Fruit fly (Drosophila melanogaster) whole organism, embryonic: ENCODE measurements around the gene stet.

Experiments used
- Awh ChIP-seq: fragments of 200-800 bp; sonication (Bioruptor generic); IDR thresholded peaks from 2 replicates; pipeline ENCODE4, ENCODE4 v1.3.6; 2022; ENCODE audit warnings: missing biosample characterization, missing genetic modification characterization
- CG10209 ChIP-seq: fragments of 200-800 bp; sonication (Bioruptor generic); optimal IDR thresholded peaks from 3 replicates; lab custom pipeline; 2017; ENCODE audit warnings: missing biosample characterization, mild to moderate bottlenecking, missing genetic modification characterization, missing genetic modification reagents
- CG10431 ChIP-seq: fragments of 200-800 bp; sonication (Bioruptor generic); optimal IDR thresholded peaks from 3 replicates; lab custom pipeline; 2018; ENCODE audit warnings: missing biosample characterization, mild to moderate bottlenecking, missing genetic modification characterization
- CG10959 ChIP-seq: fragments of 200-800 bp; sonication (Bioruptor generic); IDR thresholded peaks from 2 replicates; pipeline ENCODE4 v1.3.6; 2022; ENCODE audit warnings: missing biosample characterization, missing genetic modification characterization
- CG10979 ChIP-seq: fragments of 200-800 bp; sonication (Bioruptor generic); optimal IDR thresholded peaks from 2 replicates; lab custom pipeline; 2018; ENCODE audit warnings: missing biosample characterization, mild to moderate bottlenecking, missing genetic modification characterization, moderate library complexity
- CG13894 ChIP-seq: fragments of 200-800 bp; sonication (Bioruptor generic); optimal IDR thresholded peaks from 3 replicates; lab custom pipeline; 2018; ENCODE audit warnings: missing biosample characterization, mild to moderate bottlenecking, missing genetic modification characterization, moderate library complexity
- CG14710 ChIP-seq: fragments of 200-800 bp; sonication (Bioruptor generic); optimal IDR thresholded peaks from 3 replicates; lab custom pipeline; 2019; ENCODE audit warnings: missing biosample characterization, mild to moderate bottlenecking, missing genetic modification characterization, moderate library complexity
- CG15696 ChIP-seq: fragments of 200-800 bp; sonication (Bioruptor generic); optimal IDR thresholded peaks from 2 replicates; lab custom pipeline; 2019; ENCODE audit warnings: missing biosample characterization, mild to moderate bottlenecking, missing genetic modification characterization, moderate library complexity
- CG1603 ChIP-seq: fragments of 200-800 bp; sonication (Bioruptor generic); optimal IDR thresholded peaks from 2 replicates; lab custom pipeline; 2019; ENCODE audit warnings: missing biosample characterization, mild to moderate bottlenecking, missing genetic modification characterization, moderate library complexity
- CG17328 ChIP-seq: fragments of 200-800 bp; sonication (Bioruptor generic); IDR thresholded peaks from 2 replicates; pipeline ENCODE4 v1.3.6; 2022; ENCODE audit warnings: missing biosample characterization, missing genetic modification characterization
- CG1792 ChIP-seq: fragments of 200-800 bp; sonication (Bioruptor generic); optimal IDR thresholded peaks from 2 replicates; lab custom pipeline; 2016; ENCODE audit warnings: missing biosample characterization, missing genetic modification characterization
- CG18262 ChIP-seq: fragments of 200-800 bp; optimal IDR thresholded peaks from 3 replicates; lab custom pipeline; 2019; ENCODE audit warnings: missing biosample characterization, mild to moderate bottlenecking, missing genetic modification characterization, moderate library complexity
- CG18476 ChIP-seq: fragments of 200-800 bp; sonication (Bioruptor generic); optimal IDR thresholded peaks from 2 replicates; lab custom pipeline; 2016; ENCODE audit warnings: missing biosample characterization, mild to moderate bottlenecking, missing genetic modification characterization
- CG32772 ChIP-seq: fragments of 200-800 bp; sonication (Bioruptor generic); IDR thresholded peaks from 2 replicates; pipeline ENCODE4 v1.3.6; 2022; ENCODE audit warnings: missing biosample characterization, missing genetic modification characterization
- CG34422 ChIP-seq: fragments of 200-800 bp; sonication (Bioruptor generic); IDR thresholded peaks from 3 replicates; pipeline ENCODE4 v1.3.6; 2022; ENCODE audit warnings: missing biosample characterization, missing genetic modification characterization
- CG7839 ChIP-seq: fragments of 200-800 bp; sonication (Bioruptor generic); optimal IDR thresholded peaks from 3 replicates; lab custom pipeline; 2018; ENCODE audit warnings: missing biosample characterization, mild to moderate bottlenecking, missing genetic modification characterization, moderate library complexity
- CG8290 ChIP-seq, 3 experiments: fragments of 200-800 bp; sonication (Bioruptor generic); optimal IDR thresholded peaks; 2 replicates each; lab custom pipeline; 2016 to 2019; ENCODE audit warnings: missing biosample characterization in 3 of 3, missing genetic modification characterization in 3 of 3, mild to moderate bottlenecking in 2 of 3, moderate library complexity in 1 of 3
- CG8924 ChIP-seq: fragments of 200-800 bp; optimal IDR thresholded peaks from 3 replicates; lab custom pipeline; 2019; ENCODE audit warnings: missing biosample characterization, mild to moderate bottlenecking, missing genetic modification characterization, moderate library complexity
- Fer2 ChIP-seq: fragments of 200-800 bp; sonication (Bioruptor generic); optimal IDR thresholded peaks from 2 replicates; lab custom pipeline; 2018; ENCODE audit warnings: missing biosample characterization, mild to moderate bottlenecking, missing genetic modification characterization, moderate library complexity
- H15 ChIP-seq: fragments of 200-800 bp; sonication (Bioruptor generic); IDR thresholded peaks from 3 replicates; pipeline ENCODE4 v1.3.6; 2022; ENCODE audit warnings: missing biosample characterization, missing genetic modification characterization
- Hand ChIP-seq: fragments of 200-800 bp; sonication (Bioruptor generic); optimal IDR thresholded peaks from 2 replicates; lab custom pipeline; 2017; ENCODE audit warnings: mild to moderate bottlenecking, missing biosample characterization, missing genetic modification reagents, missing genetic modification characterization
- HmgZ ChIP-seq: fragments of 200-800 bp; sonication (Bioruptor generic); optimal IDR thresholded peaks from 2 replicates; lab custom pipeline; 2018; ENCODE audit warnings: missing biosample characterization, mild to moderate bottlenecking, missing genetic modification characterization
- Oaz ChIP-seq: fragments of 200-800 bp; sonication (Bioruptor generic); IDR thresholded peaks from 2 replicates; pipeline ENCODE4 v1.3.6; 2022; ENCODE audit warnings: missing biosample characterization, missing genetic modification characterization
- Ravus ChIP-seq: fragments of 200-800 bp; sonication (Bioruptor generic); IDR thresholded peaks from 2 replicates; pipeline ENCODE4 v1.3.6; 2022; ENCODE audit warnings: missing biosample characterization, missing genetic modification characterization
- Rfx ChIP-seq: fragments of 200-800 bp; sonication (Bioruptor generic); IDR thresholded peaks from 2 replicates; pipeline ENCODE4 v1.3.6; 2022; ENCODE audit warnings: missing biosample characterization, missing genetic modification characterization
- Trl ChIP-seq, 3 experiments: fragments of >200 bp in 2 of 3; fragments of 200-800 bp in 1 of 3; sonication (Bioruptor generic) in 1 of 3; optimal IDR thresholded peaks; 2 replicates in 1 of 3; 3 replicates in 2 of 3; lab custom pipeline; 2016 to 2017; ENCODE audit warnings: missing biosample characterization in 1 of 3, missing genetic modification characterization in 1 of 3
- Xrp1 ChIP-seq: fragments of 200-800 bp; sonication (Bioruptor generic); IDR thresholded peaks from 2 replicates; pipeline ENCODE4 v1.3.6; 2022; ENCODE audit warnings: missing biosample characterization, missing genetic modification characterization
- ara ChIP-seq: fragments of 200-800 bp; sonication (Bioruptor generic); IDR thresholded peaks from 2 replicates; pipeline ENCODE4 v1.3.6; 2022; ENCODE audit warnings: missing biosample characterization, missing genetic modification characterization
- bsh ChIP-seq, 2 experiments: fragments of 200-800 bp; sonication (Bioruptor generic); optimal IDR thresholded peaks; 2 replicates each; lab custom pipeline; 2017 to 2018; ENCODE audit warnings: mild to moderate bottlenecking in 2 of 2, missing biosample characterization in 2 of 2, missing genetic modification characterization in 2 of 2, moderate library complexity in 1 of 2
- cas ChIP-seq: fragments of 200-800 bp; sonication (Bioruptor generic); IDR thresholded peaks from 2 replicates; pipeline ENCODE4 v1.3.6; 2022; ENCODE audit warnings: missing biosample characterization, missing genetic modification characterization
- chm ChIP-seq: fragments of 200-800 bp; sonication (Bioruptor generic); IDR thresholded peaks from 2 replicates; pipeline ENCODE4 v1.3.6; 2022; ENCODE audit warnings: missing biosample characterization, missing genetic modification characterization
- dati ChIP-seq: fragments of 200-800 bp; sonication (Bioruptor generic); IDR thresholded peaks from 2 replicates; pipeline ENCODE4 v1.3.6; 2022; ENCODE audit warnings: missing biosample characterization, missing genetic modification characterization
- dmrt11E ChIP-seq: fragments of 200-800 bp; sonication (Bioruptor generic); optimal IDR thresholded peaks from 3 replicates; lab custom pipeline; 2018; ENCODE audit warnings: missing biosample characterization, mild to moderate bottlenecking, missing genetic modification characterization, moderate library complexity
- fd96Cb ChIP-seq: fragments of 200-800 bp; sonication (Bioruptor generic); optimal IDR thresholded peaks from 2 replicates; lab custom pipeline; 2018; ENCODE audit warnings: missing biosample characterization, mild to moderate bottlenecking, missing genetic modification characterization, moderate library complexity
- gcm2 ChIP-seq: fragments of 200-800 bp; sonication (Bioruptor generic); optimal IDR thresholded peaks from 2 replicates; lab custom pipeline; 2016; ENCODE audit warnings: missing biosample characterization, missing genetic modification characterization
- ken ChIP-seq: fragments of 200-800 bp; sonication (Bioruptor generic); IDR thresholded peaks from 3 replicates; pipeline ENCODE4 v1.3.6; 2022; ENCODE audit warnings: missing biosample characterization, missing genetic modification characterization
- klu ChIP-seq: fragments of 200-800 bp; sonication (Bioruptor generic); IDR thresholded peaks from 2 replicates; pipeline ENCODE4 v1.3.6; 2022; ENCODE audit warnings: missing biosample characterization, missing genetic modification characterization
- otp ChIP-seq: fragments of 200-800 bp; sonication (Bioruptor generic); IDR thresholded peaks from 3 replicates; pipeline ENCODE4, ENCODE4 v1.3.6; 2022; ENCODE audit warnings: missing biosample characterization, missing genetic modification characterization
- repo ChIP-seq: fragments of 200-800 bp; sonication (Bioruptor generic); optimal IDR thresholded peaks from 2 replicates; lab custom pipeline; 2016; ENCODE audit warnings: missing biosample characterization, missing genetic modification characterization
- schlank ChIP-seq: fragments of 200-800 bp; sonication (Bioruptor generic); optimal IDR thresholded peaks from 2 replicates; lab custom pipeline; 2018; ENCODE audit warnings: missing biosample characterization, mild to moderate bottlenecking, missing genetic modification characterization
- sens ChIP-seq: fragments of 200-800 bp; sonication (Bioruptor generic); peaks from one replicate; lab custom pipeline; 2016; ENCODE audit warnings: missing biosample characterization, missing genetic modification characterization
- unpg ChIP-seq: fragments of 200-800 bp; sonication (Bioruptor generic); optimal IDR thresholded peaks from 3 replicates; lab custom pipeline; 2018; ENCODE audit warnings: missing biosample characterization, mild to moderate bottlenecking, missing genetic modification characterization, moderate library complexity
- zfh1 ChIP-seq: fragments of 200-800 bp; sonication (Bioruptor generic); IDR thresholded peaks from 3 replicates; pipeline ENCODE4 v1.3.6; 2022; ENCODE audit warnings: missing biosample characterization, missing genetic modification characterization

Gene stet

dm6 chr3L:1442906-1443305 lies 46.4 kb downstream of the stet start (continued):
- peak; percentile 89 for TF ChIP-seq CG7839 (tag; lab: Kevin White, UChicago)
- TF ChIP-seq schlank (tag; lab: Kevin White, UChicago) = no peak
- TF ChIP-seq Hand = no peak
- no peak for TF ChIP-seq cas
- TF ChIP-seq CG1792 (GFP tag; lab: Kevin White, UChicago) = peak; percentile 22
- TF ChIP-seq CG18262 (tag; lab: Kevin White, UChicago) = peak; percentile 96
- no peak for TF ChIP-seq CG13894 (tag; lab: Kevin White, UChicago)

- TF ChIP-seq H15 (GFP tag; lab: Robert Waterston, UW) = 0 out of 3 replicates have a peak, but pooled peaks have one; percentile 11
- peak; percentile 36; the same call in 1 of the 3 replicates for TF ChIP-seq otp (GFP tag; lab: Robert Waterston, UW)
- no peak for TF ChIP-seq ken (GFP tag; lab: Robert Waterston, UW)
- peak; percentile 39; the same call in 1 of the 2 replicates for TF ChIP-seq chm (GFP tag; lab: Robert Waterston, UW)
- TF ChIP-seq CG15696 (tag; lab: Kevin White, UChicago) = no peak
- TF ChIP-seq fd96Cb (tag; lab: Kevin White, UChicago) = peak; percentile 3
- TF ChIP-seq dati (GFP tag; lab: Robert Waterston, UW) = no peak
- TF ChIP-seq Trl (optimal IDR thresholded peaks at IDR 0.05; lab: Kevin White, UChicago) = no peak
- no peak for TF ChIP-seq Trl (GFP tag; optimal IDR thresholded peaks at IDR 0.05; lab: Kevin White, UChicago)
- TF ChIP-seq CG18476 (GFP tag; lab: Kevin White, UChicago) = no peak
- peak; percentile 66 for TF ChIP-seq CG10209 (GFP tag; lab: Kevin White, UChicago)
- peak; percentile 20; the same call in 1 of the 2 replicates for TF ChIP-seq Xrp1 (GFP tag; lab: Robert Waterston, UW)
- TF ChIP-seq bsh (GFP tag; optimal IDR thresholded peaks at IDR 0.05; lab: Kevin White, UChicago) = peak in 1 of 2 experiments; percentile 48
- TF ChIP-seq klu (GFP tag; lab: Robert Waterston, UW) = no peak
- TF ChIP-seq CG17328 (GFP tag; lab: Robert Waterston, UW) = peak; percentile 24; the same call in 1 of the 2 replicates
- peak; percentile 6; the same call in 1 of the 2 replicates for TF ChIP-seq CG10959 (GFP tag; lab: Robert Waterston, UW)
- peak; percentile 12; the same call in 1 of the 2 replicates for TF ChIP-seq Awh (GFP tag; lab: Robert Waterston, UW)
- no peak for TF ChIP-seq Ravus
- TF ChIP-seq dmrt11E (tag; lab: Kevin White, UChicago) = peak; percentile 62
- TF ChIP-seq zfh1 (GFP tag; lab: Robert Waterston, UW) = 0 out of 3 replicates have a peak, but pooled peaks have one; percentile 17
- TF ChIP-seq Fer2 (tag; lab: Kevin White, UChicago) = no peak
- peak; percentile 29 for TF ChIP-seq CG10979 (tag; lab: Kevin White, UChicago)
- peak; percentile 35 for TF ChIP-seq CG1603 (tag; lab: Kevin White, UChicago)
- TF ChIP-seq Rfx (GFP tag; lab: Robert Waterston, UW) = no peak
- TF ChIP-seq Oaz (GFP tag; lab: Robert Waterston, UW) = no peak
- TF ChIP-seq CG8924 (tag; lab: Kevin White, UChicago) = no peak
- peak; percentile 65 for TF ChIP-seq ara (GFP tag; lab: Robert Waterston, UW)
- 0 out of 2 replicates have a peak, but pooled peaks have one; percentile 7 for TF ChIP-seq CG32772
- TF ChIP-seq gcm2 (GFP tag; lab: Kevin White, UChicago) = no peak
- 0 out of 3 replicates have a peak, but pooled peaks have one; percentile 15 for TF ChIP-seq CG34422
- TF ChIP-seq CG14710 (tag; lab: Kevin White, UChicago) = no peak
- no peak for TF ChIP-seq CG8290 (GFP tag; optimal IDR thresholded peaks at IDR 0.05; lab: Kevin White, UChicago)
- TF ChIP-seq CG8290 (tag; optimal IDR thresholded peaks at IDR 0.05; lab: Kevin White, UChicago) = no peak
- no peak for TF ChIP-seq CG10431 (GFP tag; lab: Kevin White, UChicago)
- TF ChIP-seq unpg (GFP tag; lab: Kevin White, UChicago) = peak; percentile 14
- TF ChIP-seq HmgZ (tag; lab: Kevin White, UChicago) = no peak
- TF ChIP-seq repo (GFP tag; lab: Kevin White, UChicago) = no peak
- peak; percentile 69 for TF ChIP-seq sens (GFP tag; lab: Kevin White, UChicago)
Measured at dm6 chr3L:1442309-1442708, 47.0 kb downstream of the stet start.
